Worm (Caenorhabditis elegans) whole organism, young adult: Measurements from ENCODE around the gene Y53G8AR.8.
A peak's percentile ranks its signal among the peaks of the same experiment; 100 is the strongest.

ENCODE experiments used
- B0336.3 ChIP-seq: fragments of 200-800 bp; sonication (Bioruptor generic); IDR thresholded peaks from 2 replicates; pipeline ENCODE4 v1.3.6; 2022; ENCODE audit warnings: missing genetic modification characterization, missing compliant biosample characterization
- F23B12.7 ChIP-seq: sonication (generic microtip); optimal IDR thresholded peaks from 2 replicates; lab custom pipeline; 2017; ENCODE audit warnings: missing genetic modification characterization, mild to moderate bottlenecking, missing compliant biosample characterization, antibody characterized with exemption, moderate library complexity; ENCODE audit not compliant: insufficient read depth
- F33H1.4 ChIP-seq: fragments of 200-800 bp; sonication (Bioruptor generic); IDR thresholded peaks from 2 replicates; pipeline ENCODE4 v1.3.6; 2022; ENCODE audit warnings: missing genetic modification reagents, missing genetic modification characterization, missing compliant biosample characterization
- F55B11.4 ChIP-seq: sonication (generic microtip); optimal IDR thresholded peaks from 2 replicates; lab custom pipeline; 2016; ENCODE audit warnings: missing compliant biosample characterization, missing genetic modification characterization, borderline replicate concordance; ENCODE audit not compliant: insufficient read depth
- F57C9.4 ChIP-seq: sonication (generic microtip); optimal IDR thresholded peaks from 2 replicates; lab custom pipeline; 2017; ENCODE audit warnings: mild to moderate bottlenecking, missing genetic modification characterization, missing compliant biosample characterization
- T26A5.8 ChIP-seq: sonication (generic microtip); optimal IDR thresholded peaks from 2 replicates; lab custom pipeline; 2016; ENCODE audit warnings: missing genetic modification characterization, missing compliant biosample characterization
- akir-1 ChIP-seq: fragments of 200-800 bp; sonication (Bioruptor generic); optimal IDR thresholded peaks from 2 replicates; lab custom pipeline; 2018; ENCODE audit warnings: mild to moderate bottlenecking, missing genetic modification characterization, moderate library complexity, missing compliant biosample characterization
- ama-1 ChIP-seq, 3 experiments: fragments of 150-350 bp in 1 of 3; sonication (generic microtip) in 2 of 3; optimal IDR thresholded peaks; 2 replicates each; lab custom pipeline; 2014 to 2018; ENCODE audit warnings: missing biosample characterization in 2 of 3, missing genetic modification characterization in 2 of 3, missing genetic modification reagents in 2 of 3
- aptf-2 ChIP-seq: fragments of 200-800 bp; sonication (Bioruptor generic); conservative IDR thresholded peaks from 2 replicates; pipeline ENCODE4 v1.3.6; 2022; ENCODE audit warnings: missing genetic modification reagents, missing genetic modification characterization, missing compliant biosample characterization
- athp-1 ChIP-seq: sonication (generic microtip); optimal IDR thresholded peaks from 2 replicates; lab custom pipeline; 2017; ENCODE audit warnings: mild to moderate bottlenecking, missing genetic modification characterization, missing compliant biosample characterization
- attf-6 ChIP-seq: fragments of 200-800 bp; sonication (Bioruptor generic); IDR thresholded peaks from 2 replicates; pipeline ENCODE4 v1.3.6; 2022; ENCODE audit warnings: missing genetic modification reagents, missing genetic modification characterization, missing compliant biosample characterization
- ceh-40 ChIP-seq: fragments of 200-800 bp; sonication (Bioruptor generic); IDR thresholded peaks from 2 replicates; pipeline ENCODE4 v1.3.6; 2022; ENCODE audit warnings: missing genetic modification characterization, missing compliant biosample characterization
- ceh-79 ChIP-seq: sonication (generic microtip); optimal IDR thresholded peaks from 2 replicates; lab custom pipeline; 2017; ENCODE audit warnings: mild to moderate bottlenecking, missing genetic modification characterization, missing compliant biosample characterization
- chd-7 ChIP-seq: sonication (generic microtip); optimal IDR thresholded peaks from 2 replicates; lab custom pipeline; 2016; ENCODE audit warnings: mild to moderate bottlenecking, missing genetic modification characterization, moderate library complexity, missing compliant biosample characterization
- dox-1 ChIP-seq: fragments of 200-800 bp; sonication (Bioruptor generic); IDR thresholded peaks from 2 replicates; pipeline ENCODE4 v1.3.6; 2022; ENCODE audit warnings: missing genetic modification reagents, missing genetic modification characterization, missing compliant biosample characterization
- efl-1 ChIP-seq: fragments of 150-350 bp; optimal IDR thresholded peaks from 2 replicates; lab custom pipeline; 2014; ENCODE audit warnings: missing biosample characterization, missing genetic modification reagents, missing genetic modification characterization
- hlh-12 ChIP-seq: sonication (generic microtip); optimal IDR thresholded peaks from 2 replicates; lab custom pipeline; 2016; ENCODE audit warnings: missing genetic modification characterization, missing compliant biosample characterization
- lin-26 ChIP-seq: fragments of 200-800 bp; sonication (Bioruptor generic); IDR thresholded peaks from 2 replicates; pipeline ENCODE4 v1.3.6; 2022; ENCODE audit warnings: missing genetic modification reagents, missing genetic modification characterization, missing compliant biosample characterization
- lin-35 ChIP-seq, 3 experiments: fragments of 150-350 bp in 2 of 3; sonication (generic microtip) in 1 of 3; optimal IDR thresholded peaks; 2 replicates each; lab custom pipeline; 2014 to 2018; ENCODE audit warnings: missing biosample characterization in 3 of 3, missing genetic modification characterization in 3 of 3, missing genetic modification reagents in 3 of 3
- lin-54 ChIP-seq: fragments of 200-800 bp; sonication (Bioruptor generic); optimal IDR thresholded peaks from 2 replicates; lab custom pipeline; 2018; ENCODE audit warnings: mild to moderate bottlenecking, missing genetic modification characterization, missing compliant biosample characterization
- lsl-1 ChIP-seq: fragments of 200-800 bp; sonication (Bioruptor generic); optimal IDR thresholded peaks from 2 replicates; lab custom pipeline; 2018; ENCODE audit warnings: mild to moderate bottlenecking, missing genetic modification characterization, moderate library complexity, missing compliant biosample characterization
- madf-8 ChIP-seq: fragments of 200-800 bp; sonication (Bioruptor generic); conservative IDR thresholded peaks from 2 replicates; pipeline ENCODE4 v1.3.6; 2022; ENCODE audit warnings: missing genetic modification reagents, missing genetic modification characterization, missing compliant biosample characterization
- mcd-1 ChIP-seq: fragments of 200-800 bp; sonication (Bioruptor generic); IDR thresholded peaks from 2 replicates; pipeline ENCODE4 v1.3.6; 2022; ENCODE audit warnings: missing genetic modification reagents, missing genetic modification characterization, missing compliant biosample characterization
- mes-4 ChIP-seq: sonication (generic microtip); optimal IDR thresholded peaks from 2 replicates; lab custom pipeline; 2016; ENCODE audit warnings: missing genotype, missing genetic modification characterization, missing compliant biosample characterization
- nfya-1 ChIP-seq: sonication (generic microtip); optimal IDR thresholded peaks from 2 replicates; lab custom pipeline; 2017; ENCODE audit warnings: antibody characterized with exemption, missing compliant biosample characterization, missing genetic modification characterization, borderline replicate concordance; ENCODE audit not compliant: insufficient read depth
- nhr-120 ChIP-seq: fragments of 200-800 bp; sonication (Bioruptor generic); IDR thresholded peaks from 2 replicates; pipeline ENCODE4 v1.3.6; 2022; ENCODE audit warnings: missing genetic modification characterization, missing compliant biosample characterization
- nhr-27 ChIP-seq: fragments of 200-800 bp; sonication (Bioruptor generic); optimal IDR thresholded peaks from 2 replicates; lab custom pipeline; 2018; ENCODE audit warnings: mild to moderate bottlenecking, missing genetic modification characterization, moderate library complexity, missing compliant biosample characterization
- nhr-80 ChIP-seq: sonication (generic microtip); optimal IDR thresholded peaks from 2 replicates; lab custom pipeline; 2016; ENCODE audit warnings: missing genetic modification characterization, missing compliant biosample characterization
- pbrm-1 ChIP-seq: fragments of 200-800 bp; sonication (Bioruptor generic); IDR thresholded peaks from 2 replicates; pipeline ENCODE4 v1.3.6; 2022; ENCODE audit warnings: missing genetic modification reagents, missing genetic modification characterization, missing compliant biosample characterization
- rcor-1 ChIP-seq: fragments of 200-800 bp; sonication (Bioruptor generic); IDR thresholded peaks from 2 replicates; pipeline ENCODE4 v1.3.6; 2022; ENCODE audit warnings: missing genetic modification reagents, missing genetic modification characterization, missing compliant biosample characterization
- repo-1 ChIP-seq: sonication (generic microtip); optimal IDR thresholded peaks from 2 replicates; lab custom pipeline; 2017; ENCODE audit warnings: mild to moderate bottlenecking, missing genetic modification characterization, missing compliant biosample characterization
- rpc-1 ChIP-seq, 2 experiments: fragments of 150-350 bp in 1 of 2; sonication (generic microtip) in 1 of 2; optimal IDR thresholded peaks; 2 replicates each; lab custom pipeline; 2014 to 2018; ENCODE audit warnings: missing biosample characterization in 1 of 2, missing genetic modification characterization in 1 of 2, missing genetic modification reagents in 1 of 2, missing genotype in 1 of 2
- snpc-4 ChIP-seq, 5 experiments: fragments of 150-350 bp in 1 of 5; sonication (generic microtip) in 4 of 5; optimal IDR thresholded peaks; 2 replicates each; lab custom pipeline; 2014 to 2018; ENCODE audit warnings: missing genetic modification characterization in 5 of 5, missing biosample characterization in 3 of 5, antibody characterized with exemption in 2 of 5, mild to moderate bottlenecking in 2 of 5, missing compliant biosample characterization in 2 of 5, missing genotype in 2 of 5, moderate library complexity in 2 of 5, missing genetic modification reagents in 1 of 5
- somi-1 ChIP-seq: fragments of 200-800 bp; sonication (Bioruptor generic); optimal IDR thresholded peaks from 2 replicates; lab custom pipeline; 2018; ENCODE audit warnings: mild to moderate bottlenecking, missing genetic modification characterization, missing compliant biosample characterization
- tlf-1 ChIP-seq: fragments of 200-800 bp; sonication (Bioruptor generic); optimal IDR thresholded peaks from 2 replicates; lab custom pipeline; 2018; ENCODE audit warnings: mild to moderate bottlenecking, missing genetic modification characterization, missing compliant biosample characterization
- unc-130 ChIP-seq: sonication (generic microtip); optimal IDR thresholded peaks from 2 replicates; lab custom pipeline; 2016; ENCODE audit warnings: missing genetic modification reagents, missing genetic modification characterization, missing compliant biosample characterization
- xnd-1 ChIP-seq: sonication (generic microtip); optimal IDR thresholded peaks from 2 replicates; lab custom pipeline; 2016; ENCODE audit warnings: missing genotype, missing genetic modification reagents, missing genetic modification characterization, missing compliant biosample characterization
- zfh-2 ChIP-seq: fragments of 200-800 bp; sonication (Bioruptor generic); conservative IDR thresholded peaks from 2 replicates; pipeline ENCODE4 v1.3.6; 2022; ENCODE audit warnings: missing genetic modification reagents, missing genetic modification characterization, missing compliant biosample characterization
- zim-3 ChIP-seq: sonication (generic microtip); optimal IDR thresholded peaks from 2 replicates; lab custom pipeline; 2017; ENCODE audit warnings: mild to moderate bottlenecking, missing genetic modification characterization, moderate library complexity, missing compliant biosample characterization
- ztf-18 ChIP-seq: sonication (generic microtip); optimal IDR thresholded peaks from 2 replicates; lab custom pipeline; 2016; ENCODE audit warnings: missing genotype, mild to moderate bottlenecking, missing genetic modification characterization, missing compliant biosample characterization
- ztf-28 ChIP-seq: fragments of 200-800 bp; sonication (Bioruptor generic); IDR thresholded peaks from 2 replicates; pipeline ENCODE4 v1.3.6; 2022; ENCODE audit warnings: missing genetic modification reagents, missing genetic modification characterization, missing compliant biosample characterization

Gene Y53G8AR.8

DNA sequence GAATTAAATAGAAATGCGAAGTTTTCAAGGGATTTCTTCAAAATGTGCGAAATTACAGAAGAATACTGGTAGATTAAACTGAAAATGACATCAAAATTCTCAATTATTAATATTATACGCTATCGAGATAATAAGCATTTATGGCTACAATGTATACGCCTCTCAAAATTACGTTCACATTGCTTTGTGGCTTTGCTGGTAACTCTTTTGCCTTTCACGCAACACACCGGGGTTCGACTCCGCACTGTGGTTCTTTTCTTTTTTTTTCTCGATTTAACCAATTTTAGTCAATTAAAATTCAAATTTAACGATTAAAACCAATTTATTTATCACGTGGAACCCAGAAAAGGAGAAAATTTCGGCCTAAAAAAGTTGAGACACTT is 45.1 kb downstream of the Y53G8AR.8 start (continued):
- TF ChIP-seq unc-130 (GFP tag; lab: Kevin White, UChicago) (peak; percentile 46), tlf-1 (GFP tag; lab: Kevin White, UChicago) (peak; percentile 33), lin-54 (GFP tag; lab: Kevin White, UChicago) (peak; percentile 49), B0336.3 (GFP tag; lab: Robert Waterston, UW) (peak; percentile 33; the same call in 1 of the 2 replicates), lsl-1 (GFP tag; lab: Kevin White, UChicago) (peak; percentile 49), mes-4 (tag; lab: Kevin White, UChicago) (peak; percentile 58), ztf-18 (tag; lab: Kevin White, UChicago) (peak; percentile 73), F57C9.4 (tag; lab: Kevin White, UChicago) (peak; percentile 28), T26A5.8 (tag; lab: Kevin White, UChicago) (peak; percentile 7), nfya-1 (tag; lab: Kevin White, UChicago) (no peak), F55B11.4 (no peak), nhr-120 (GFP tag; lab: Robert Waterston, UW) (0 out of 2 replicates have a peak, but pooled peaks have one; percentile 64), athp-1 (tag; lab: Kevin White, UChicago) (peak; percentile 56)
- TF ChIP-seq, all 124 proteins: peak for 56

DNA sequence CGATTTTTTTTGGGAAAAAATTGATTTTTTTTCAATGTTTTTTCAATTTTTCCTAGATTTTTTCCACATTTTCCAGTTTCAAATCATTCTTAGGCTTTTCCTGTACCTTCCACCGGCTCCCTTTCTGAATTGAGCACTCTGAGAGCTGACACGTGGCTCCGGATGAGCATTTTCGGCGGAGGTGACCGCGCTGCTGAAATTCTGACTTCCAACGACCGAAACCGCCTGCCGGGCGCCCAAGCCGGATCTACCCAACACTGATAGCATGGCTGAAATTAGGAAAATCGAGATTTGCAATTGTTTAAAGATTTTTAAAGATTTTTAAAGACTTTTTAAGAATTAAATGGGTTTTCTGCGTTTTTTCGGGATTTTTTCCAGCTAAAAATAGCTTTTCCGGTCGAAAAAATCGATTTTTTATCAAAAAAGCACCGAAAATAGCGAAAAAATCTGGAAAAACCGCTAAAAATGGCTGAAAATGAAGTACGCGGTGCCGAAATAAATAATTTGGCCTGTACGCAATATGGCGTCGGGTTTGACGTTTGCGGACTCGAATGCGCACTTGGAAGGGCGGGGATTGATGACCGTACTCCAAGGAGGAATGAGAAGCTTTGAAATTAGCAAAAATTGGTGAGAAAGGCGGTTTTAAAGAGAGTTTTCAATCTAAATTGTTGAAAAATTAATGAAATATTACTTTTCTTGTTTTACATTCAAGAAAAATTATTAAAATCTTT is 45.7 kb downstream of the Y53G8AR.8 start, which contains the start of gene nduf-9:
Gene nduf-9 (minus strand): TSS at position 269 of the 731 bp plus-strand sequence.
- TF ChIP-seq ztf-28 (GFP tag; lab: Robert Waterston, UW) = 0 out of 2 replicates have a peak, but pooled peaks have one; percentile 8
- TF ChIP-seq F23B12.7 (tag; lab: Kevin White, UChicago) = peak; percentile 33
- TF ChIP-seq akir-1 (GFP tag; lab: Kevin White, UChicago) = no peak
- TF ChIP-seq ceh-79 = no peak
- peak; percentile 37 for TF ChIP-seq F33H1.4 (GFP tag; lab: Robert Waterston, UW)
- TF ChIP-seq mcd-1 (GFP tag; lab: Robert Waterston, UW) = peak; percentile 52
- 0 out of 2 replicates have a peak, but pooled peaks have one; percentile 9 for TF ChIP-seq rcor-1 (GFP tag; lab: Robert Waterston, UW)
- no peak for TF ChIP-seq xnd-1 (tag; lab: Kevin White, UChicago)
- no peak for TF ChIP-seq nhr-27 (tag; lab: Kevin White, UChicago)
- TF ChIP-seq lsl-1 (GFP tag; lab: Kevin White, UChicago) = peak; percentile 71
- no peak for TF ChIP-seq lin-26 (GFP tag; lab: Robert Waterston, UW)
- TF ChIP-seq hlh-12 = no peak
- peak in 1 of 3 experiments; percentile 38 for TF ChIP-seq lin-35 (GFP tag; optimal IDR thresholded peaks at IDR 0.05; lab: Kevin White, UChicago)
- no peak for TF ChIP-seq ama-1 (optimal IDR thresholded peaks at IDR 0.05; lab: Kevin White, UChicago)
- no peak for TF ChIP-seq ama-1 (GFP tag; optimal IDR thresholded peaks at IDR 0.05; lab: Kevin White, UChicago)
- TF ChIP-seq snpc-4 (GFP tag; optimal IDR thresholded peaks at IDR 0.05; lab: Kevin White, UChicago) = no peak
- peak in 1 of 4 experiments; percentile 27 for TF ChIP-seq snpc-4 (tag; optimal IDR thresholded peaks at IDR 0.05; lab: Kevin White, UChicago)
- TF ChIP-seq zfh-2 (GFP tag; lab: Robert Waterston, UW) = peak; percentile 56; the same call in 1 of the 2 replicates

DNA sequence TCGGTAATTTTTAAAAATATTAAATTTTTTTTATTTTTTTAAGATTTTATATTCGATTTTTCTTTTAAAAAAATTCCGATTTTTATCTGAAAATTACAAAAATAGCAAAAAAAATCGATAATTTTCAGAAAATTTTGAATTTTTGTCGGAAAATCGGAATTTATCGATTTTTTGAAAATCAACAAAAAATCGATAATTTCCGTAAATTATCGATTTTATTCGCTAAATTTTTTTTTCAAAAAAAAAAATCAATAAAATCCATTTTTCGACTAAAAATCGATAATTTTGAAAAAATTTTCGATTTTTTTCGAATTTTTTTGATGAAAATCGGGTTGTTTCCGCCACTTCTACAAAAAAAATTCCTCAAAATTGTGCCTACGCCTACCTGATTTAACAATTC is 51.8 kb downstream of the Y53G8AR.8 start:
- no peak for TF ChIP-seq unc-130 (GFP tag; lab: Kevin White, UChicago)
- TF ChIP-seq attf-6 = no peak
- TF ChIP-seq, all 124 proteins: peak for 0

DNA sequence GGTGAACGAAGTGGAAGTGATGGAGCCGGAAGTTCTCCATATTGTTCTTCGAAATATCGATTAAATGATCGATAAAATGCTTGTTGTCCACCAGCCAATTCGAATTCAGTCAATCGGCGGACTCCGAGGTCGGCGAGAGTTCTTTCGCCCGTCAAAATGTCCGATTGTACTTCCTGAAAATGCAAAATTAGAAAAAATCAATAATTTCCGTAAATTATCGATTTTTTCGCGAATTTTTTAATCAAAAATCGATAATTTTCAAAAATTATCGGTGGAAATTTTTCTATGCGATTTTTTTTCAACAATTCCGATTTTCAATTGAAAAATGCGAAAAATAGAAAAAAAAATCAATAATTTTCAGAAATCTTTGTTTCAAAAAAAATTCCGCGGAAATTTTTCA is 52.2 kb downstream of the Y53G8AR.8 start:
- no peak for TF ChIP-seq dox-1
- TF ChIP-seq nfya-1 (tag; lab: Kevin White, UChicago) = no peak
- no peak for TF ChIP-seq zim-3
- no peak for TF ChIP-seq chd-7 (tag; lab: Kevin White, UChicago)
- no peak for TF ChIP-seq ceh-40 (GFP tag; lab: Robert Waterston, UW)
- no peak for TF ChIP-seq pbrm-1 (GFP tag; lab: Robert Waterston, UW)
- no peak for TF ChIP-seq F55B11.4
- TF ChIP-seq repo-1 = no peak
- TF ChIP-seq nhr-80 (tag; lab: Kevin White, UChicago) = no peak
- no peak for TF ChIP-seq aptf-2 (GFP tag; lab: Robert Waterston, UW)
- no peak for TF ChIP-seq efl-1
- no peak for TF ChIP-seq rpc-1 (optimal IDR thresholded peaks at IDR 0.05; lab: Kevin White, UChicago)
- no peak for TF ChIP-seq rpc-1 (tag; optimal IDR thresholded peaks at IDR 0.05; lab: Kevin White, UChicago)
- TF ChIP-seq somi-1 (GFP tag; lab: Kevin White, UChicago) = no peak
- TF ChIP-seq madf-8 = no peak
